Worm (Caenorhabditis elegans) whole organism, early embryonic: ENCODE results near the gene T05H10.4.

Source experiments
- B0310.2 ChIP-seq: sonication (generic microtip); optimal IDR thresholded peaks from 2 replicates; lab custom pipeline; 2016; ENCODE audit warnings: mild to moderate bottlenecking, missing genetic modification characterization, missing compliant biosample characterization
- F13C5.2 ChIP-seq: sonication (generic microtip); optimal IDR thresholded peaks from 2 replicates; lab custom pipeline; 2017; ENCODE audit warnings: mild to moderate bottlenecking, missing genetic modification characterization, inconsistent platforms, missing compliant biosample characterization
- ceh-36 ChIP-seq: sonication (generic microtip); optimal IDR thresholded peaks from 2 replicates; lab custom pipeline; 2016; ENCODE audit warnings: missing genetic modification characterization, inconsistent platforms, missing compliant biosample characterization
- flt-1 ChIP-seq: fragments of 200-800 bp; sonication (Bioruptor generic); IDR thresholded peaks from 2 replicates; pipeline ENCODE4 v1.3.6; 2022; ENCODE audit warnings: missing genetic modification characterization, missing compliant biosample characterization
- pes-1 ChIP-seq: fragments of 200-800 bp; sonication (Bioruptor generic); IDR thresholded peaks from 2 replicates; pipeline ENCODE4 v1.3.6; 2022; ENCODE audit warnings: missing genetic modification reagents, missing genetic modification characterization, missing compliant biosample characterization
- scrt-1 ChIP-seq: fragments of 200-800 bp; sonication (Bioruptor generic); IDR thresholded peaks from 2 replicates; pipeline ENCODE4 v1.3.6; 2022; ENCODE audit warnings: missing genetic modification characterization, missing compliant biosample characterization
- tbx-11 ChIP-seq: fragments of 200-800 bp; sonication (Bioruptor generic); IDR thresholded peaks from 2 replicates; pipeline ENCODE4 v1.3.6; 2022; ENCODE audit warnings: missing genetic modification characterization, missing compliant biosample characterization
- tbx-37 ChIP-seq: fragments of 200-800 bp; sonication (Bioruptor generic); conservative IDR thresholded peaks from 2 replicates; pipeline ENCODE4 v1.3.6; 2022; ENCODE audit warnings: missing genetic modification reagents, missing genetic modification characterization, missing compliant biosample characterization
- tra-4 ChIP-seq: sonication (generic microtip); optimal IDR thresholded peaks from 2 replicates; lab custom pipeline; 2017; ENCODE audit warnings: missing genetic modification characterization, missing compliant biosample characterization

DNA sequence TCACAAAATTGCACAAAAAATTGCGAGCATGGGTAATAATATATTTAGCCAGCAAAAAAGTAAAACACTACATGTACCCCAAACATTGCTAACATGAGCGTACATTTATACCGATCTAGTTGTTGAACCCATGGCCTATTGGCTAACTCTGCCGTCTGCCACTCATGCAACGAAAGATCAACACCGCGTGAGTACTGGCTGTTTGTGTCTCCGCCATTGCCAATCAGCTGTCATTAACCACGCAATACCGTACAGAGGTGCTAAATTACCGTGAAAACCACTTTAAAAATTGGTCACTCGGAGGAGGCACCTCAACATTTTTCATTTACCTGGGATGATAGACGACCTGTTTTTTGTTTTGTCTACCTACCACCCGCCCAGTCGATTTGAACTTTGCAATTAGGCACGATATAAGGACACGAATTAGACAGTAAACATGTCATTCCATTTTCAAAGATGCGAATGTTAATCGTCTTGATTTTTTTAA is 22.4 kb downstream of the T05H10.4 start, which contains the start of gene K02C4.2:
- peak; percentile 69 for TF ChIP-seq tbx-37 (GFP tag; lab: Robert Waterston, UW)
- peak; percentile 26 for TF ChIP-seq B0310.2
- peak; percentile 44 for TF ChIP-seq ceh-36
- peak; percentile 42 for TF ChIP-seq tra-4 (tag; lab: Kevin White, UChicago)
- no peak; the same call in 1 of the 2 replicates for TF ChIP-seq pes-1 (GFP tag; lab: Robert Waterston, UW)
- peak; percentile 80 for TF ChIP-seq scrt-1 (GFP tag; lab: Robert Waterston, UW)
- peak; percentile 79 for TF ChIP-seq flt-1
- TF ChIP-seq tbx-11 (GFP tag; lab: Robert Waterston, UW): peak; percentile 75
- peak; percentile 22 for TF ChIP-seq F13C5.2 (tag; lab: Kevin White, UChicago)
